Fruit fly (Drosophila melanogaster): ENCODE data around the gene Lam.

Lam gene

DNA sequence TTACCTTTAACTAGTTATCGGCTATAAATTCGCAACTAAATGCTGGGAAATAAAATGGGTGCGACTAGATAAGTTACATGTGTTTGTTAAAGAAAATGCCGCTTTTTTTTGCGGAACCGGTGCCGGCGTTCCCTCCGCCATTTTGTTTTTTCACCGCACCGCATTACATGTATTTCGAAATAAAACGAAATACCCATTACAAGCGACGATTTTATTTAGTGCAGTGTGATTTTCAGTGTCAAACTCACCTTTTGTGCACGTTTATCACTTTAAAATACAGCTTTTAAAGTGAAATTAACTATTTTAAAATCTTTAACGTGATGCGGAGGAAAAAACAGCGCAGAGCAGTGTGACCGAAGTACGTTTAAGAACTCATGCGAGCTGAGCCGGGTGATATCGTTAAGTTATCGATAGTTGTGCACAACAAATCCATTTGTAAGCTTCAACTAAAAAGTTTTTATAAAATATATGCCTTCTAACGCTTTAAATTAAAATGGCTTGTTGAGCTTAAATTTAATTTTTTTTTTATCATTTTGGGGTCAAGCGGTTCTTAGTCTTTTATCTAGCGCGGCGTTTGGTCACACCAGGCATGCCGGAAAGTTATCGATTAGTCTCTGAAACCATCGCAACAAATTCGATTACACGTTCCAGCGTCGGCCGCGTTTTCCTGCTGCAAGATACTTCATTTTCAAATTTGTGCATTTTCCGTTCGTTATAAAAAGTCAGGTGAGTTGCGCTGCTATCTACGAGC is at the start of gene Lam, which contains the start of gene Hel25E:
Gene Lam (plus strand): TSS at position 546 of the 751 bp plus-strand sequence.
Gene Hel25E (minus strand): TSS at position 380 of the 751 bp plus-strand sequence.
- TF ChIP-seq noc (tag; optimal IDR thresholded peaks at IDR 0.05), result no peak

DNA sequence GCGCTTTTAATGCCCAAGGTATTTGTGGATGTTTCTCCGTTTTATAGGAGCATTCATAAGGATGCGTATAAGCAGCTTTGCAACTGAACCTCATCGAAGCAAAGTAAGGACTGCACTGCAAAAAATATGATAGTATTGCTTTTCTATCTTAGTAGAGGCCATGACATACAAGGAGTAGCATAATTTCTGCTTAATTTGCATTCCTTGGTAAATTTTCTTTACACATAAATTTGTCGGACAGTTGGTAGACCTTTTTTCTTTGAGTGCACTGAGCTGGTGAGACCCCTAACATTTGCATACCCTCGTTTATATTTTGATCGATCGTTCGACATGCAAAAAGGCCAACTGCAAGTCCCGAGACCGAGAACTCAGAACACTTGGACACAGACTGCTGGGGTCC is 49.4 kb upstream of the Lam start:
- TF ChIP-seq noc (tag; optimal IDR thresholded peaks at IDR 0.05), result no peak

DNA sequence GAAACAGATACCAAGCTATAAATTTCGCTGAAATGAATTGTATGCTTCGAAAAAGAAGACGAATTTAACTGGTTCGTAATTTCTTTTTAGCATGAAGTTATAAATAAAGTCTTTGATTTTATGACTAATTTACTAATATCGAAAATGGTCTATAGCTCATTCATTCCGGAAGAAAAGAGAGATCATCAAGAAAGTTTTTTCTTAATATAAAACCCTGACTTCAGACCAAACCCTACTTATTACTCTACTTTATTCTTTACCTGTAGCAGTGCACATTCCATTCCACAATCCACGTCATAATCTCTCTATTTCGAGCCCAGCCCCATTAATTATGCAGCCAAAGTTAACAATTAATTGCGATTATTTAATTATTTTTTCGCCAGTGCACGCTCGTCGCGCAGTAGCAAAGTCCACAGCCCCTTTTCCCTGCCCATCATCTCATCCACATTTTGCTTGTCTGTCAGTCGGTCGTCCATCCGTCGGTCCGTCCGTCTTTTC is 48.3 kb upstream of the Lam start:
- no peak for TF ChIP-seq noc (tag; optimal IDR thresholded peaks at IDR 0.05)

DNA sequence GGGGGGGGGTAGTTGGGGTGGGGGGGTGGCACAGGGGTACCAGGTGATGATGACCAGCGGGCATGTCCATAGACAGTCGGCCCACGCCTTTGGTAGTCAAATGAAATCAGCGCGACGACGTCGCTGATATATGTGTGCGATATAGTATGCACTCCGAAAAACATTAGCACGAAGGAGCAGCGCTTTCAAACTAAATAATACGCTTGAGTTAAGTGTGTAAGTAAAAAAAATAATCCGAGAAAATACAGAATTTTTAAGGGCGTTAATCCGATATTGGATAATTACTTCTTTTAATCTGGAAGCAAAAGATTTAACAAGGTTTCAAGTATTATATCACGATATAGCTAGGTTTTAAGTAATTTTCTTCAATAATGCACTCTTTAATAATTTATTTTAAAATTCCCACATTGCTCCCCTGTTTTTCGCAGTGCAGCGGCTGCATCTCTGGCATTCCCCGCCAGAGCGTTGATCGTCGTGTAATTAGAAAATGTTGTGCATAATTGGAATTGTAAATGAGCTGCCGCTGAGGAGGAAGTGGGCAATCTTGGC is 47.4 kb upstream of the Lam start:
- no peak for TF ChIP-seq noc (tag; optimal IDR thresholded peaks at IDR 0.05)

DNA sequence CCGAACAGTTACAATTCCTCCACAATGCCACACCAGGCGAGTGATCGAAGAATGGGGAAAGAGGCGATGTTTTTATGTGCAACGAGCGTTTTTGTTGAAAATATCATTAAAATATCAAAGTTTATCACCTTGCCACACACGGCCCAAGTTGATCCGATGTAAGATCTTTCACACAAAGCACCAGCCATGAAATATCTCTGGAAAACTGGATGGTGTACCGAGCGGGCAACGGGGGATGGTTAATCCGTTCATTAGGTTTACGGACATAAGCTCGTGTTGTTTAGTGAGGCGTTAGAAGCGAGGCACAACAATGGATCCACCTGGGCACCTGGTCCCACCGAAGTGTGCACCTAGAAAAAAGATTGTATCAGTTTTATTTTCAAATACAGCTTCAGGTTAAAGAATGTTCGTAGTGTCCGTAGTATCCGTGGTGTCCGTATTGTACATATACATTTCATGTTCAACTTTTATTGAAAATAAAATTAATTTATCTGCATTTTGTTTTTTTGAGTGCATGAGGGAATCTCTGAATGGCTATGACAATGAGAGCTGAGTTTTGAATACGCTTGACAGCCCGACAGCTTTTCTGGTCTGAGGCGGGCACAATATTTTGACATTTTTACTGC is 45.7 kb upstream of the Lam start:
- TF ChIP-seq noc (tag; optimal IDR thresholded peaks at IDR 0.05), result no peak

DNA sequence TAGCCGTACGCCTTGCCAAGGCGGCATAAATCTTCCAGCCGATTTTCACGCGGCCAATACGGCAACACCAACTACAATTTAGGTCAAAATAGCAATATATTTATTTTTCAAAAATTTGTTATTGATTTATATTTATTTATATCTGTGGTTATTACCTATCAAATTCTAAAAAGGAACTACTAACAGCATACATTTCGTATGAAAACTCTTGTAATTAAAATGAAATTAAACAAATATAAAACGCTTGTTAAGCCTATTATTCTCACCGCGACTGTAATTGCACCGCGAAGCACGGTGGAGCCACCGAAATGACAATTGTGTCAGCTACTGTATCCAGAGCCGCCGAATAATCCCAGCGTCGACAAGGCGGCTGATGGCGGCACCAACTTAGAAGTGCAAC is 42.8 kb upstream of the Lam start:
- TF ChIP-seq noc (tag; optimal IDR thresholded peaks at IDR 0.05), result no peak

DNA sequence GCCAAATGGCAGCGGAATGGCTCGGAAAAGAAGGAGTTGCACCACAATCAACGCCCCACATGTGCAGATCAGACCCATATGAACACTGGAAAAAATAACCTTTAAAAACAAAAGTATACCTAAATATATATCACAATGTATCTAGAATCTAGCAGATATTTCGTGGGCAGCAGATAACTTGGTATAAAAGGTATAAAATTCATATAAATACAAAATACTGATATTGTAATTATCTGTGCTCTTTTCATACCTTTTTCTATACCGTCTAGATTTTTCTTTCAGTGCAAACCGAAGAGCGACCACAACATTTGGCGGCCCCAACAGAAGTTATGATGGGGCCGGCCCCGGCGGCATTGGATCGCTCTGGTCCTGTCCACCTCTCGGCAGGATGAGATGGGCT is 40.9 kb upstream of the Lam start:
- TF ChIP-seq noc (tag; optimal IDR thresholded peaks at IDR 0.05), result no peak

DNA sequence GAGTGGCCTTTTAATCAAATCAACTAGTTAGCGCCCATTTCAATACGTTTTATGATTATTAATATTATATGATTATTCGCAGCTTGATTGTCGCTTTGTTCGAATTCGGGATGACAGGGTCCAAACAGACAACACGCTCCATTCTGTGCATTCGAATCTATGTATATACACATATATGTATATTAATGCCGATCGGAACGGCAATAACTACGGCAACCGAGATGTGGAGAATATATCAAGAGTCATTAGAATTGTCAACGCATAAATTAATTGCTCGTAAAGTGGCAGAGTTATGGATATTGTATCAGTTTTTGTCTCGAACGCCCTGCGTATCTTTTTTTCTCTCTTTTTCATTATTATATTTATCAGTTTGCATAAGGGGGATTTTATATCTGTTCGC is 39.4 kb upstream of the Lam start:
- no peak for TF ChIP-seq noc (tag; optimal IDR thresholded peaks at IDR 0.05)

DNA sequence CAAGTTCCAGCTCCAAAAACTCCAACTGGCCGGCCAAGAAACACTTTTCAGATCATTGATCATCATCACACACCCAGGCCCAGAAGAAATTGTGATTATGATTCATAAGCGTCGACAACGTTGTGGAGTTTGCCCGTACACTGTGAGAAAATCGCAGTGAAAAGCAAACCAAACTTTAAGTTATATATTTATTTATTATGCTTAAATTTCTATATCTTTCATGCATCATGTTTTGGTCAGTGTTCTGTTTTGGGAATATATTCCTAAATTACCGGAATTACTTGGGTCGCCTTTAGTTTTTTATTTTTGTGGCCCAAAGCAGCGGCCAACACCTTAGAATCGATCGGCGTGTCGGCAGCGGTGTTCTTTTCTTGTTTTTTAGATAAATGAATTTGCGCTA is 37.1 kb upstream of the Lam start:
- no peak for TF ChIP-seq noc (tag; optimal IDR thresholded peaks at IDR 0.05)

DNA sequence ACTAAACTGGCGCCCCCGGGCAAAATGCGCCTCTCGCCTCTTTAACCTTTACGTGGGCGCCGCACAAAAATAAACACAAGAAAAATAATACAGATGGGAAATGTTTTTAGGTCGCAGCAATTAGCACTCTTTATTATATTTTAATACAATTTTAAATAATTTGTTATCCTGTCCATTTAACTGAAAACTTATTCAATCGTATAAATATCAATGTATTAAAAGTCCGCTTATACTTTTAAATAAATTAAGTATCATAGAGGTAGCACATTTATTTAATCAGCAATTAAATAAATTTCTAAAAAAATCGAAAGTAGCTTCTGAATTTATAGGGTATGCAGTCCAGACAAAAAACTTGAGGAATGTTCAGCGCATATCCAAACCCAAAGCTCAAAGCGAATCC is 35.2 kb upstream of the Lam start:
- TF ChIP-seq noc (tag; optimal IDR thresholded peaks at IDR 0.05), result no peak

DNA sequence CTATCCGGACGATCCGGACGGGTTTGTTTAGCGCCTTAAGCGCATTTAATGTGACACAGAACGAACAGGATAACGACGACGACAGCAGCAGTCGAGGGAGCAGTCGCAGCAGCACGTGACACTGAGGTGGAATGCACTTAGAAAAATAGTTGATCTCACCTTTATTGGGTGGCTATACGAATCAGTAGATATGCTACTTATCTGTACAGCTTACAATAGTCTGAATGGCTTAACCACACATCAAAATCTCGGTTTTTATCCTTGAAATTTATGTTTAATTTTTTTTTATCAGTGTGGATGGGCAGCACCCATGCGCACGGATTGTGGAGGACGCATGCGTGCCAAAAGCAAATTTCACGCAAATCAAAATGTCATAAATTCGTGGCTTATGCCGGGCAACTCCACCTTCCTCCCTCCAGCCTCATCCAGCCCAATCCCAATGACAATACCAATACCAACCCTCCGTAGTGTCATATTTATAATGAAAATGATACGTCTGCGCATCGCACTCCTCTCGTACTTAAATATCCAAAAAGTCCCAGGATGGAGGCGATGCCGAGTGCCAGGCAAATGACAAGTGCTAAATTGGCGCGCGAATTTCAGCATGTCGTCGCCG is 34.3 kb upstream of the Lam start:
- TF ChIP-seq noc (tag; optimal IDR thresholded peaks at IDR 0.05), result no peak

DNA sequence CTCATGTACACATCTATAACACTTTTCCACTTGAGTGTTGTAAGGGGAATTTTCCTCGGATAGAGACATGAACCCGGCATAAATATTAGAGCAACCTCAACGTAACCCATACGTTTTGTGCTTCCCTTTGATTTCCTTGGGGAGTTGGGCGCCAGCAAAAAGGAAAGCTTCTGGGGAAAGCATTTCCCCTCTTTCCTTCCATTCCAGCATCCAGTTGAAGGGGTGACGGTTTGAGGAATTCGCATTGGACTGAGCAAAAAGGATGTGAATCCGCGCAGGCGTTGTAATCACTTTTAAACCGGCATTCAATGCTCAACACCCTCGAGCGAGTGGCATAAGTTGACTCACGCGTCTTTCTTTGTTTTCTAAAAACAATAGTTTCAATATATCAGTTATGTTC is 27.3 kb upstream of the Lam start:
- TF ChIP-seq noc (tag; optimal IDR thresholded peaks at IDR 0.05), result no peak

DNA sequence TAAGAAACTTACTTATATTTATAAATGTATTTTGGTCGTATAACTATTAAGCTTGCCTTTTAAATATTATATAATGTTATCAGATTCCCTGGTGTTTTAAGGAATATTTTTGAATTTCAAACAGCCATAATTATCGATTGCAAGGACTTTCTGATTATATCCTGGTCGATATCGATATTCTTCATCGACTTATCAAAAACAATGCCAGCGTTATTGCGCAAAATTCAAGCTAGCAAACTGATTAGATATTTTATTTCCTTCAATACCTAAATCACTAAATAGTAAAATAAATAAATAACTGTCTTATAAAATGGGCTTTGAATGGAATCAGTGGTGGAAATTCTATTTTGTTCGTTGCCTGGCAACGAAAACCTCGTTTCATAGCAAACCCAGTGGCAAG is 24.9 kb upstream of the Lam start, which contains the start of gene CG14020:
Gene CG14020 (plus strand): TSS at position 345 of the 400 bp plus-strand sequence.
- TF ChIP-seq noc (tag; optimal IDR thresholded peaks at IDR 0.05), result no peak

DNA sequence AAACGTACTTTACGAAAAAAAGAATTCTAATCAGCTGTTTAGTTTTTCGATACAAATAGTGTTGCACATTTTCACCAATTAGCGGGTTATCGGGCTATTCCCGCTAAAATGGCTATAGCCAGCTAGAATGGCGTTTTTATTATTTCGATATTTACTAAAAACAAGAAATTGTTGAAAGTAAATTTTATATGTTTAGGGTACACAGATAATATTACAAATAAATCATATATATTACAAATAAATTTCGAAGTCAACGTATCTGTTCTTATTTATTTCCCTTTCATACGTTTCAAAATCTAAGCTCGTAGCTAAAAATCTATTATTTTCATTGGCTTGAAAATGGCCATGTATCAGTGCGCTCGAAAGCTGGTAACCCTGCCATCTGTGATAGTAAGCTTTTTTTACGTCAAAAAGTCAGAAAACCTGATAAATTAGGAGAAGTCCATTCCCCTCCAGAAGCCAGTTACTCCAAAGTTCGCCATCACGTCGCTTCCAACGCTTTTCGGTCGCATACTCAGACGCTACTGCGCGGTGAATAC is 22.4 kb upstream of the Lam start, which contains the start of the genes CG7382 and cl:
Gene CG7382 (minus strand): TSS at position 51 of the 539 bp plus-strand sequence.
Gene cl (plus strand): TSS at position 290 of the 539 bp plus-strand sequence.
- TF ChIP-seq noc (tag; optimal IDR thresholded peaks at IDR 0.05), result no peak

DNA sequence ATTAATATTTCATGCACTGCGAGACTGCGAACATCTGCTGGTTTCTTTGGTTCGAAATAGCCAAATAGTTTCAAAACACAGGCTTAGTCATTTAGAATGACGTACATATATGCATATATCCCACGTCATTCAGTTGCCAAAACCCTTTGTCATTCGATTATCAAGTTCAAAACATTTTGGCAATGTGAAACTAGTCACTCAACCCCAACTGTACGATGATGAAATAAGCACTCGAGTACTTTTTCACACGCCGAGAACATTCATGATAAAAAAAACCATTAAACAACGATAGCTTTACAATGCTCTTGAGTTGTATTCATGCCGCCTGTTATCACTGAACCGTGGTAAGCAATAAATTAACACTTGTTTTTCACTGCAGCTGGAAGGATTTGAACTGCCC is 21.5 kb upstream of the Lam start:
- no peak for TF ChIP-seq noc (tag; optimal IDR thresholded peaks at IDR 0.05)

DNA sequence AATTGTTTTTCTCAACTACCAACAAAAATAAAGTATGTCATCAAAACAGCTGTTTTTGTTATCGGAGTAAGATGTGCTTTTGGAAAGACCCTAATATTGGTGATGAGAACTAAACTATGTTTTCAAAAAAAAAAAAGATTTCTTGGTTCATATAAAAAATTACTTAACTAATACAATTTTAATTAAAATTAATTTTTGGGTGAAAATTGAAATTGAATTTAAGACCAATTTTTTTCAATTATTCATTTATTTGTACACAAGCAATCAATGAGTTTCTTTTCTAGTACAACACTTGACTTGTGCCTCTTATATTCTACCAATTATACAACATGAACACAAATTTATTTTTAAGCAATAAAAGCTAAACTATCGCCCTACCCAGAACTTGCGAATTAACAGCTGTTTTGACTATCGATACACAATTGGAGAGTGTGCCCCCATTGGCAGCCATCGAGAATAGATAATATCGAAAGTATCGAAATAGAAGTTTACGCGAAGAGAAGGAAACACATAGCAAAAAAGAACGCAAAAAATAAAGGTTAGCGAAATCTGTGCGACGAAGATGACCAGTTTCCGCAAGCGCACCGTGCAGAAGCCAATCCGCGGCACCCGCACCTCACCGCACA is 18.3 kb upstream of the Lam start, which contains the start of the genes Vps52 and Elp4:
Gene Vps52 (minus strand): TSS at position 51 of the 626 bp plus-strand sequence.
Gene Elp4 (plus strand): TSS at position 292 of the 626 bp plus-strand sequence.
- peak; percentile 75 for TF ChIP-seq noc (tag; optimal IDR thresholded peaks at IDR 0.05)
